Fruit fly (Drosophila melanogaster) whole organism, embryonic: Measurements from ENCODE around the gene ninaG.

Experiments used
- BEAF-32 ChIP-seq: fragments of 200-800 bp; sonication (Bioruptor generic); optimal IDR thresholded peaks from 3 replicates; lab custom pipeline; 2017; ENCODE audit warnings: missing biosample characterization, missing genetic modification characterization, mild to moderate bottlenecking, moderate library complexity, missing genetic modification reagents
- CG12299 ChIP-seq: fragments of 200-800 bp; sonication (Bioruptor generic); optimal IDR thresholded peaks from 2 replicates; lab custom pipeline; 2018; ENCODE audit warnings: missing biosample characterization, mild to moderate bottlenecking, missing genetic modification characterization
- CG14441 ChIP-seq: fragments of 200-800 bp; sonication (Bioruptor generic); IDR thresholded peaks from 2 replicates; pipeline ENCODE4 v1.3.6; 2022; ENCODE audit warnings: missing biosample characterization, missing genetic modification characterization
- CG15479 ChIP-seq: fragments of 200-800 bp; sonication (Bioruptor generic); optimal IDR thresholded peaks from 3 replicates; lab custom pipeline; 2019; ENCODE audit warnings: missing biosample characterization, mild to moderate bottlenecking, missing genetic modification characterization, moderate library complexity
- CG15514 ChIP-seq: fragments of 200-800 bp; sonication (Bioruptor generic); optimal IDR thresholded peaks from 3 replicates; lab custom pipeline; 2017; ENCODE audit warnings: missing biosample characterization, missing genetic modification characterization, mild to moderate bottlenecking, moderate library complexity, missing genetic modification reagents
- CG17361 ChIP-seq: fragments of 200-800 bp; sonication (Bioruptor generic); IDR thresholded peaks from 3 replicates; pipeline ENCODE4 v1.3.6; 2022; ENCODE audit warnings: missing biosample characterization, missing genetic modification characterization
- CG34224 ChIP-seq: fragments of 200-800 bp; sonication (Bioruptor generic); IDR thresholded peaks from 3 replicates; pipeline ENCODE4 v1.3.6; 2022; ENCODE audit warnings: missing biosample characterization, missing genetic modification characterization; ENCODE audit not compliant: partially characterized antibody
- CG6654 ChIP-seq: fragments of 200-800 bp; sonication (Bioruptor generic); optimal IDR thresholded peaks from 2 replicates; lab custom pipeline; 2017; ENCODE audit warnings: missing biosample characterization, mild to moderate bottlenecking, missing genetic modification characterization
- CG6791 ChIP-seq: fragments of 200-800 bp; sonication (Bioruptor generic); IDR thresholded peaks from 3 replicates; pipeline ENCODE4 v1.3.6; 2022; ENCODE audit warnings: missing biosample characterization, missing genetic modification characterization; ENCODE audit not compliant: partially characterized antibody
- CG7928 ChIP-seq: fragments of 200-800 bp; sonication (Bioruptor generic); optimal IDR thresholded peaks from 2 replicates; lab custom pipeline; 2017; ENCODE audit warnings: missing biosample characterization, mild to moderate bottlenecking, missing genetic modification characterization
- CG8944 ChIP-seq: fragments of 200-800 bp; sonication (Bioruptor generic); optimal IDR thresholded peaks from 3 replicates; lab custom pipeline; 2016; ENCODE audit warnings: missing biosample characterization, missing genetic modification characterization
- CG9932 ChIP-seq: fragments of 200-800 bp; sonication (Bioruptor generic); IDR thresholded peaks from 2 replicates; pipeline ENCODE4 v1.3.6; 2022; ENCODE audit warnings: missing biosample characterization, missing genetic modification characterization
- Camta ChIP-seq: fragments of 200-800 bp; sonication (Bioruptor generic); optimal IDR thresholded peaks from 2 replicates; lab custom pipeline; 2016; ENCODE audit warnings: missing biosample characterization, missing genetic modification characterization
- D ChIP-seq, 2 experiments: fragments of 200-800 bp in 1 of 2; fragments of >200 bp in 1 of 2; sonication (Bioruptor generic) in 1 of 2; optimal IDR thresholded peaks; 2 replicates in 1 of 2; 3 replicates in 1 of 2; lab custom pipeline; 2017; ENCODE audit warnings: mild to moderate bottlenecking in 1 of 2, missing biosample characterization in 1 of 2, missing genetic modification characterization in 1 of 2, missing genetic modification reagents in 1 of 2
- Deaf1 ChIP-seq: fragments of 200-800 bp; optimal IDR thresholded peaks from 3 replicates; lab custom pipeline; 2019; ENCODE audit warnings: missing biosample characterization, mild to moderate bottlenecking, missing genetic modification characterization, moderate library complexity
- Fer3 ChIP-seq: fragments of 200-800 bp; sonication (Bioruptor generic); optimal IDR thresholded peaks from 2 replicates; lab custom pipeline; 2018; ENCODE audit warnings: missing biosample characterization, mild to moderate bottlenecking, missing genetic modification characterization, moderate library complexity
- Hsf ChIP-seq: fragments of 200-800 bp; sonication (Bioruptor generic); optimal IDR thresholded peaks from 3 replicates; lab custom pipeline; 2016; ENCODE audit warnings: missing biosample characterization, missing genetic modification characterization
- Jarid2 ChIP-seq: fragments of 200-800 bp; sonication (Bioruptor generic); optimal IDR thresholded peaks from 3 replicates; lab custom pipeline; 2017; ENCODE audit warnings: mild to moderate bottlenecking, missing biosample characterization, missing genetic modification reagents, missing genetic modification characterization
- Neu2 ChIP-seq: fragments of 200-800 bp; sonication (Bioruptor generic); optimal IDR thresholded peaks from 3 replicates; lab custom pipeline; 2016; ENCODE audit warnings: missing biosample characterization, missing genetic modification characterization, borderline replicate concordance
- Nf-YB ChIP-seq: fragments of 200-800 bp; sonication (Bioruptor generic); optimal IDR thresholded peaks from 3 replicates; lab custom pipeline; 2019; ENCODE audit warnings: missing biosample characterization, mild to moderate bottlenecking, missing genetic modification characterization, moderate library complexity
- Nf-YC ChIP-seq: fragments of 200-800 bp; optimal IDR thresholded peaks from 3 replicates; lab custom pipeline; 2019; ENCODE audit warnings: missing biosample characterization, mild to moderate bottlenecking, missing genetic modification characterization, moderate library complexity
- ab ChIP-seq: fragments of 200-800 bp; sonication (Bioruptor generic); optimal IDR thresholded peaks from 2 replicates; lab custom pipeline; 2016; ENCODE audit warnings: missing biosample characterization, missing genetic modification characterization
- ac ChIP-seq: fragments of 200-800 bp; sonication (Bioruptor generic); optimal IDR thresholded peaks from 3 replicates; lab custom pipeline; 2017; ENCODE audit warnings: missing biosample characterization, mild to moderate bottlenecking, missing genetic modification characterization
- al ChIP-seq: fragments of 200-800 bp; sonication (Bioruptor generic); IDR thresholded peaks from 2 replicates; pipeline ENCODE4 v1.3.6; 2022; ENCODE audit warnings: missing biosample characterization, missing genetic modification characterization
- bigmax ChIP-seq: fragments of 200-800 bp; sonication (Bioruptor generic); optimal IDR thresholded peaks from 2 replicates; lab custom pipeline; 2018; ENCODE audit warnings: missing biosample characterization, mild to moderate bottlenecking, missing genetic modification characterization
- ci ChIP-seq: fragments of 200-800 bp; sonication (Bioruptor generic); IDR thresholded peaks from 3 replicates; pipeline ENCODE4 v1.3.6; 2022; ENCODE audit warnings: missing biosample characterization, missing genetic modification characterization
- crol ChIP-seq: fragments of 200-800 bp; sonication (Bioruptor generic); IDR thresholded peaks from 2 replicates; pipeline ENCODE4 v1.3.6; 2022; ENCODE audit warnings: missing biosample characterization, missing genetic modification characterization
- danr ChIP-seq: fragments of 200-800 bp; sonication (Bioruptor generic); IDR thresholded peaks from 2 replicates; pipeline ENCODE4 v1.3.6; 2022; ENCODE audit warnings: missing biosample characterization, missing genetic modification characterization
- ewg ChIP-seq: fragments of 200-800 bp; sonication (Bioruptor generic); optimal IDR thresholded peaks from 3 replicates; lab custom pipeline; 2017; ENCODE audit warnings: mild to moderate bottlenecking, missing biosample characterization, missing genetic modification reagents, missing genetic modification characterization
- nerfin-1 ChIP-seq: fragments of 200-800 bp; sonication (Bioruptor generic); optimal IDR thresholded peaks from 3 replicates; lab custom pipeline; 2019; ENCODE audit warnings: missing biosample characterization, mild to moderate bottlenecking, missing genetic modification characterization, moderate library complexity
- oc ChIP-seq: fragments of 200-800 bp; sonication (Bioruptor generic); optimal IDR thresholded peaks from 2 replicates; lab custom pipeline; 2018; ENCODE audit warnings: missing biosample characterization, mild to moderate bottlenecking, missing genetic modification characterization, moderate library complexity
- pho ChIP-seq: fragments of 200-800 bp; sonication (Bioruptor generic); optimal IDR thresholded peaks from 2 replicates; lab custom pipeline; 2016; ENCODE audit warnings: missing biosample characterization, missing genetic modification characterization
- pros ChIP-seq: fragments of 200-800 bp; sonication (Bioruptor generic); optimal IDR thresholded peaks from 3 replicates; lab custom pipeline; 2019; ENCODE audit warnings: missing biosample characterization, mild to moderate bottlenecking, missing genetic modification characterization, moderate library complexity
- schlank ChIP-seq: fragments of 200-800 bp; sonication (Bioruptor generic); optimal IDR thresholded peaks from 2 replicates; lab custom pipeline; 2018; ENCODE audit warnings: missing biosample characterization, mild to moderate bottlenecking, missing genetic modification characterization
- sd ChIP-seq: fragments of 200-800 bp; sonication (Bioruptor generic); optimal IDR thresholded peaks from 3 replicates; lab custom pipeline; 2018; ENCODE audit warnings: missing biosample characterization, mild to moderate bottlenecking, missing genetic modification characterization, moderate library complexity
- sens-2 ChIP-seq: fragments of 200-800 bp; sonication (Bioruptor generic); IDR thresholded peaks from 2 replicates; pipeline ENCODE4 v1.3.6; 2022; ENCODE audit warnings: missing biosample characterization, missing genetic modification characterization
- seq ChIP-seq: fragments of 200-800 bp; sonication (Bioruptor generic); IDR thresholded peaks from 2 replicates; pipeline ENCODE4 v1.3.6; 2022; ENCODE audit warnings: missing biosample characterization, missing genetic modification characterization
- sqz ChIP-seq: fragments of 200-800 bp; sonication (Bioruptor generic); optimal IDR thresholded peaks from 3 replicates; lab custom pipeline; 2018; ENCODE audit warnings: missing biosample characterization, mild to moderate bottlenecking, missing genetic modification characterization
- ssp ChIP-seq: fragments of 200-800 bp; sonication (Bioruptor generic); IDR thresholded peaks from 2 replicates; pipeline ENCODE4 v1.3.6; 2022; ENCODE audit warnings: missing biosample characterization, missing genetic modification characterization
- tll ChIP-seq, 2 experiments: fragments of 200-800 bp in 1 of 2; fragments of >200 bp in 1 of 2; sonication (Bioruptor generic) in 1 of 2; optimal IDR thresholded peaks; 2 replicates each; lab custom pipeline; 2017 to 2019; ENCODE audit warnings: missing biosample characterization in 2 of 2, missing genetic modification characterization in 2 of 2, mild to moderate bottlenecking in 1 of 2, moderate library complexity in 1 of 2
- tna ChIP-seq: fragments of 200-800 bp; sonication (Bioruptor generic); IDR thresholded peaks from 2 replicates; pipeline ENCODE4 v1.3.6; 2022; ENCODE audit warnings: missing biosample characterization, missing genetic modification characterization; ENCODE audit not compliant: partially characterized antibody
- twi ChIP-seq: fragments of 200-800 bp; optimal IDR thresholded peaks from 2 replicates; lab custom pipeline; 2019; ENCODE audit warnings: missing biosample characterization, mild to moderate bottlenecking, missing genetic modification characterization, moderate library complexity
- tx ChIP-seq: fragments of 200-800 bp; sonication (Bioruptor generic); optimal IDR thresholded peaks from 2 replicates; lab custom pipeline; 2016; ENCODE audit warnings: missing biosample characterization, missing genetic modification characterization
- wdn ChIP-seq: fragments of 200-800 bp; sonication (Bioruptor generic); IDR thresholded peaks from 2 replicates; pipeline ENCODE4 v1.3.6; 2022; ENCODE audit warnings: missing biosample characterization, missing genetic modification characterization

Gene ninaG

DNA sequence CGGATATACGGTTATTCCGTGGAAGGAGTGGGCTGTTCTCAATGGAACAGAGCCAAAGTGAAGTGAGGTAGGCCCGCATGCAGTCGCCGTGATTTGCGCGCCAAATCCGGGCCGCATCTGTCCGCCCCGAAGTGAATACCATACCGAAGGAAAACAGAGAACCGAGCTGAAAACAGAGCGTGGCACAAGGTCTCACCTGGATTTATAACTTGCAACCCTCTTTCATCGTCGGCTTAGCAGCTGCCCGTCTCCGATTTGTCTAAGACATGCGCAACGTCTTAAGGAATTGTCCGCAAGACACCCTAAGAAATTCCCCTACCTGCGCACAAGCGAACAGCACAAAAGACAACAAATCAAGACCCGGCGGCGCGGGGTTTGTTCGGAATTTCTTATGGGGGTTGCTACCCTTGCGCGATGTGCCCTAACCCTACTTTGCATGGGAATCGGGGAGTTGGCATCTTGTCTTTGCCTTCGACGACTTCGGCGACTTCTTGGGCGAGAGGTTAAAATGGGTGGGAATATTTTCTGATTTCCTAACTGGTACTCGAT lies 42.9 kb downstream of the ninaG start:
- TF ChIP-seq CG15514 (GFP tag; lab: Kevin White, UChicago): no peak
- TF ChIP-seq D (optimal IDR thresholded peaks at IDR 0.05; lab: Kevin White, UChicago): peak; percentile 17
- no peak for TF ChIP-seq D (GFP tag; optimal IDR thresholded peaks at IDR 0.05; lab: Kevin White, UChicago)
- TF ChIP-seq Nf-YC (tag; lab: Kevin White, UChicago): peak; percentile 87
- TF ChIP-seq CG17361 (GFP tag; lab: Robert Waterston, UW): no peak
- TF ChIP-seq Neu2 (GFP tag; lab: Kevin White, UChicago): no peak
- TF ChIP-seq ewg (GFP tag; lab: Kevin White, UChicago): peak; percentile 66
- TF ChIP-seq CG6791: no peak
- peak; percentile 74 for TF ChIP-seq CG15479 (GFP tag; lab: Kevin White, UChicago)
- no peak for TF ChIP-seq CG14441 (GFP tag; lab: Robert Waterston, UW)
- TF ChIP-seq tna (GFP tag; lab: Robert Waterston, UW): no peak
- no peak for TF ChIP-seq Jarid2 (GFP tag; lab: Kevin White, UChicago)
- 0 out of 2 replicates have a peak, but pooled peaks have one; percentile 10 for TF ChIP-seq crol (GFP tag; lab: Robert Waterston, UW)
- no peak for TF ChIP-seq CG9932
- TF ChIP-seq tll (GFP tag; optimal IDR thresholded peaks at IDR 0.05; lab: Kevin White, UChicago): peak in 1 of 2 experiments; percentile 76
- TF ChIP-seq CG6654 (GFP tag; lab: Kevin White, UChicago): no peak
- peak; percentile 82 for TF ChIP-seq Nf-YB
- no peak for TF ChIP-seq pho (GFP tag; lab: Kevin White, UChicago)
- no peak for TF ChIP-seq CG7928 (GFP tag; lab: Kevin White, UChicago)
- TF ChIP-seq CG12299 (tag; lab: Kevin White, UChicago): no peak
- TF ChIP-seq CG34224 (GFP tag; lab: Robert Waterston, UW): no peak
- TF ChIP-seq Hsf (GFP tag; lab: Kevin White, UChicago): no peak
- peak; percentile 65 for TF ChIP-seq twi
- TF ChIP-seq danr (GFP tag; lab: Robert Waterston, UW): no peak
- no peak for TF ChIP-seq al
- peak; percentile 66 for TF ChIP-seq ac (GFP tag; lab: Kevin White, UChicago)
- peak; percentile 16 for TF ChIP-seq oc (tag; lab: Kevin White, UChicago)
- TF ChIP-seq sens-2 (GFP tag; lab: Robert Waterston, UW): no peak
- TF ChIP-seq ab (GFP tag; lab: Kevin White, UChicago): no peak
- TF ChIP-seq nerfin-1: peak; percentile 11
- TF ChIP-seq pros (GFP tag; lab: Kevin White, UChicago): peak; percentile 100
- TF ChIP-seq schlank (tag; lab: Kevin White, UChicago): no peak
- 0 out of 3 replicates have a peak, but pooled peaks have one; percentile 33 for TF ChIP-seq ci (GFP tag; lab: Robert Waterston, UW)
- TF ChIP-seq tx (GFP tag; lab: Kevin White, UChicago): no peak
- no peak for TF ChIP-seq BEAF-32 (GFP tag; lab: Kevin White, UChicago)
- TF ChIP-seq Camta (GFP tag; lab: Kevin White, UChicago): no peak
- TF ChIP-seq wdn (GFP tag; lab: Robert Waterston, UW): no peak
- no peak for TF ChIP-seq CG8944 (GFP tag; lab: Kevin White, UChicago)
- TF ChIP-seq Deaf1 (tag; lab: Kevin White, UChicago): peak; percentile 68
- peak; percentile 43 for TF ChIP-seq sqz (GFP tag; lab: Kevin White, UChicago)
- TF ChIP-seq Fer3 (tag; lab: Kevin White, UChicago): no peak
- TF ChIP-seq seq: peak; percentile 35; the same call in 1 of the 2 replicates
- TF ChIP-seq bigmax (GFP tag; lab: Kevin White, UChicago): peak; percentile 41
- no peak for TF ChIP-seq ssp
- TF ChIP-seq sd: peak; percentile 32
